Fruit fly (Drosophila melanogaster): ENCODE results near the gene Tsp74F.
A peak's percentile ranks its signal among the peaks of the same experiment; 100 is the strongest.

Gene Tsp74F

DNA sequence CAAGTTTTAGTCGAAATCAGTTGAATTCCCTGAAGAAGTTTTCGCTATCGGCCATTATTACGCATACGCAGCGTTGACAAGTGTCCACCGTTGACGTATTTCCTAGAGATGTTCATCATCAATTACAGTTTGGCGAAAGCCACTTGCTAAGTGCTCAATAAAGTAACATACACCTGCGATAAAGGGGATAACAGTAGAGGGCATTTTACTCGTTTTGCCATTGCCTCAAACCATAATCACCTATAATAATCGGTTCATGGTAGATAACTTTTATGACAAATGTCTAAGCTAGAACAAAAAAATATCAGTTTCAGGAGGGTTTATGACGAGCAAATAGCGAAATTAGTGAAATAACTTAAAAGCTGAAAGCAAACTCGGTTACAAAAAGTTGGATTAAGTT lies 7.0 kb upstream of the Tsp74F start:
- TF ChIP-seq CrebA (GFP tag; optimal IDR thresholded peaks at IDR 0.05; ENCODE audit: borderline replicate concordance) (no peak), sv (GFP tag; optimal IDR thresholded peaks at IDR 0.05) (no peak), CG9705 (GFP tag; optimal IDR thresholded peaks at IDR 0.05) (no peak), dmrt93B (GFP tag; optimal IDR thresholded peaks at IDR 0.05) (no peak)

DNA sequence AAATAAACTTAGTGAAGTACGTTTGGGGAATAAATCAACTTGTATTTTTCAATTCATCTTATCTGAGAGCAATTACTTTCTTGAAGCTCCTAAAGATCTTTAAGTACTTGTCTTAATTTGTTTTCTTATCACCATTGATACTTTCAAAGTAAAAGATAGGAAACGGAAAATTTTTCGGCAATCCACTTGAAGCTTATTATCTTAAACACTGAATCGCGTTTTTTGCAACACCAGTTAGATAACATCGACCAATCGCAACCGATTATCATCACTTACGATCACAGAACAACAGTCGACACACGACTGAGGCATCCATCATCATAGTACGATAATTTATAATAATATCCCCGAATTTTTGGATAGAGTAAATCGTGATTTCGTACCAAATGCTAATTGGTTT lies 6.5 kb upstream of the Tsp74F start:
- TF ChIP-seq fru (GFP tag; optimal IDR thresholded peaks at IDR 0.05) (peak; percentile 3), ey (GFP tag; optimal IDR thresholded peaks at IDR 0.05) (no peak), Hnf4 (GFP tag; optimal IDR thresholded peaks at IDR 0.05) (no peak), h (GFP tag; optimal IDR thresholded peaks at IDR 0.05) (peak; percentile 37)

DNA sequence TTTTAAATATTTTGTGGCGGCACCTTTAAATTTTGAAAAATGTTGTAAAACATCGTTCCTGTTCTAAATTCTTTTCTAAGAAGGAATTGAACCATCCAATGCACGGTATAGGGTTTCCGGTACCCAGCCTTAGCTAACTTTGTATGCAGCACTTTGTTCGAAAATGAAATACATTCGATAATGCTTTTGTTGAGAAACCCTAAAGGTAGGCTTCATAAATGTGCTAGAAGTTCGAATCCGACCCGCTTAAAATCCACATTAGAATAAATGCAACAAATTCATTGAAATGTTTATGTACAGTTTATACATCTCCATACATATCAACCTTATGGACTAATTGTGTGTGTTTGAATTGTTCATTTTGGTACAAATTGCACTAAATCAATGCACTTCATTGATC lies 2.9 kb upstream of the Tsp74F start:
- TF ChIP-seq Myc (optimal IDR thresholded peaks at IDR 0.05) (peak; percentile 72), Vsx2 (GFP tag; optimal IDR thresholded peaks at IDR 0.05; ENCODE audit: partially characterized antibody) (peak; percentile 6), pan (optimal IDR thresholded peaks at IDR 0.05) (no peak), Hr83 (GFP tag; optimal IDR thresholded peaks at IDR 0.05; ENCODE audit: poor library complexity, severe bottlenecking) (peak; percentile 8), CrebA (GFP tag; optimal IDR thresholded peaks at IDR 0.05; ENCODE audit: borderline replicate concordance) (no peak), brk (GFP tag; optimal IDR thresholded peaks at IDR 0.05) (peak; percentile 19), dmrt93B (GFP tag; optimal IDR thresholded peaks at IDR 0.05) (no peak), foxo (GFP tag; optimal IDR thresholded peaks at IDR 0.05) (no peak), CG9705 (GFP tag; optimal IDR thresholded peaks at IDR 0.05) (no peak), N (GFP tag; optimal IDR thresholded peaks at IDR 0.05) (peak; percentile 61), rgr (GFP tag; optimal IDR thresholded peaks at IDR 0.05) (no peak)

DNA sequence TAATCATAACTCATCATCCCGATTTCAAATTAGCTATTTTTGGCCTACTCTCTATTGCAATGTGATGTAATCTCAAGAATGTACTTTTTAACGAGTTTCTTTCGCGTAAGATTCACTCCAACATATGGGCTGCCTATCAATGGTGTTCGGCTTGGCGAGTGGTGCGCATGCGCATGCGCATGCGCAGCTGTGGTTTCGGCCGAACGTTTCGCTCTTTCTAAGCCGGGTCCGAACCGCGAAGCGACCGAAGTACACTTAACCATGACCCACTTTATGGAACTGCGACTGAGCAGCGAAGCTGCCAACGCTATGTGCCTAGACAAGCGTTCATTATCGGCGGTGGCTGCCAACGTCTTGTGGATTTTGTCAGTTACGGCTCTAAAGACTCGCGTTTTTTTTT lies 2.0 kb downstream of the Tsp74F start:
- no peak for TF ChIP-seq dl (GFP tag; optimal IDR thresholded peaks at IDR 0.05; ENCODE audit: insufficient read depth in 1 of 2, partially characterized antibody in 2 of 2)
- no peak for TF ChIP-seq h (GFP tag; optimal IDR thresholded peaks at IDR 0.05)
- peak; percentile 15 for TF ChIP-seq Vsx2 (GFP tag; optimal IDR thresholded peaks at IDR 0.05; ENCODE audit: partially characterized antibody)

- TF ChIP-seq pan (optimal IDR thresholded peaks at IDR 0.05) = no peak
- no peak for TF ChIP-seq tai (GFP tag; optimal IDR thresholded peaks at IDR 0.05)
- TF ChIP-seq brk (GFP tag; optimal IDR thresholded peaks at IDR 0.05) = no peak
- no peak for TF ChIP-seq lola (GFP tag; optimal IDR thresholded peaks at IDR 0.05)
- TF ChIP-seq dl (GFP tag; optimal IDR thresholded peaks at IDR 0.05; ENCODE audit: insufficient read depth in 1 of 2, partially characterized antibody in 2 of 2) = no peak
- no peak for TF ChIP-seq OdsH (GFP tag; optimal IDR thresholded peaks at IDR 0.05)
- no peak for TF ChIP-seq Mio (GFP tag; optimal IDR thresholded peaks at IDR 0.05)
- TF ChIP-seq Sp1 (GFP tag; optimal IDR thresholded peaks at IDR 0.05) = no peak
- TF ChIP-seq usp (GFP tag; optimal IDR thresholded peaks at IDR 0.05) = no peak
- no peak for TF ChIP-seq foxo (GFP tag; optimal IDR thresholded peaks at IDR 0.05)
- TF ChIP-seq Jra (GFP tag; optimal IDR thresholded peaks at IDR 0.05) = no peak
- no peak for TF ChIP-seq rgr (GFP tag; optimal IDR thresholded peaks at IDR 0.05)
- TF ChIP-seq sage (GFP tag; optimal IDR thresholded peaks at IDR 0.05) = no peak
- no peak for TF ChIP-seq CrebA (GFP tag; optimal IDR thresholded peaks at IDR 0.05; ENCODE audit: borderline replicate concordance)
- TF ChIP-seq HLH106 (tag; optimal IDR thresholded peaks at IDR 0.05) = no peak
- TF ChIP-seq Rel (GFP tag; optimal IDR thresholded peaks at IDR 0.05) = no peak
- TF ChIP-seq Rel (tag; optimal IDR thresholded peaks at IDR 0.05) = no peak
Measured at dm6 chr3L:17887393-17887792, 8.3 kb downstream of the Tsp74F start, which contains the start of gene CG7402. TSS of gene CG7402 (plus strand) at chr3L:17887705.

- no peak for TF ChIP-seq Jra (GFP tag; optimal IDR thresholded peaks at IDR 0.05)
- no peak for TF ChIP-seq pan (optimal IDR thresholded peaks at IDR 0.05)
Measured at dm6 chr3L:17886545-17886944, 9.1 kb downstream of the Tsp74F start, which contains the start of gene CG16775. TSS of gene CG16775 (minus strand) at chr3L:17886645.

- no peak for TF ChIP-seq Rel (GFP tag; optimal IDR thresholded peaks at IDR 0.05)
- TF ChIP-seq Rel (tag; optimal IDR thresholded peaks at IDR 0.05) = peak; percentile 66
- TF ChIP-seq OdsH (GFP tag; optimal IDR thresholded peaks at IDR 0.05) = no peak
- TF ChIP-seq fru (GFP tag; optimal IDR thresholded peaks at IDR 0.05) = no peak
Measured at dm6 chr3L:17884276-17884675, 11.4 kb downstream of the Tsp74F start, which contains the start of gene CG5506. TSS of gene CG5506 (minus strand) at chr3L:17884376.

Data from whole organism, wandering third instar larva.